Worm (Caenorhabditis elegans) whole organism, L3 larva: ENCODE results near the gene F10A3.17.

Source experiments
- R02D3.7 ChIP-seq: fragments of 150-350 bp; optimal IDR thresholded peaks from 2 replicates; lab custom pipeline; 2014; ENCODE audit warnings: missing biosample characterization, missing genetic modification characterization
- aly-2 ChIP-seq: fragments of 150-350 bp; optimal IDR thresholded peaks from 2 replicates; lab custom pipeline; 2014; ENCODE audit warnings: missing biosample characterization, missing genetic modification characterization
- ama-1 ChIP-seq: fragments of 150-350 bp; optimal IDR thresholded peaks from 2 replicates; lab custom pipeline; 2018
- ceh-28 ChIP-seq: fragments of 150-350 bp; optimal IDR thresholded peaks from 2 replicates; lab custom pipeline; 2014; ENCODE audit warnings: missing biosample characterization, missing genetic modification reagents, missing genetic modification characterization
- ceh-82 ChIP-seq: fragments of 150-350 bp; optimal IDR thresholded peaks from 2 replicates; lab custom pipeline; 2014; ENCODE audit warnings: missing biosample characterization, missing genetic modification characterization
- ceh-9 ChIP-seq: sonication (generic microtip); optimal IDR thresholded peaks from 2 replicates; lab custom pipeline; 2018; ENCODE audit warnings: missing biosample characterization, missing genetic modification characterization
- daf-12 ChIP-seq: fragments of 150-350 bp; optimal IDR thresholded peaks from 2 replicates; lab custom pipeline; 2014; ENCODE audit warnings: missing biosample characterization, missing genetic modification reagents, missing genetic modification characterization
- egl-27 ChIP-seq: sonication (generic microtip); optimal IDR thresholded peaks from 4 replicates; lab custom pipeline; 2017; ENCODE audit warnings: missing biosample characterization, missing genetic modification reagents, missing genetic modification characterization
- elt-1 ChIP-seq: fragments of 150-350 bp; optimal IDR thresholded peaks from 2 replicates; lab custom pipeline; 2014; ENCODE audit warnings: missing biosample characterization, missing genetic modification characterization
- elt-2 ChIP-seq: sonication (generic microtip); optimal IDR thresholded peaks from 2 replicates; lab custom pipeline; 2016; ENCODE audit warnings: missing genetic modification reagents, mild to moderate bottlenecking, missing genetic modification characterization, missing compliant biosample characterization
- eor-1 ChIP-seq, 2 experiments: fragments of 150-350 bp; optimal IDR thresholded peaks; 2 replicates each; lab custom pipeline; 2014 to 2018; ENCODE audit warnings: missing biosample characterization in 2 of 2, missing genetic modification characterization in 2 of 2
- fkh-10 ChIP-seq: sonication (generic microtip); optimal IDR thresholded peaks from 2 replicates; lab custom pipeline; 2017; ENCODE audit warnings: missing biosample characterization, missing genetic modification reagents, missing genetic modification characterization
- fos-1 ChIP-seq: fragments of 150-350 bp; optimal IDR thresholded peaks from 2 replicates; lab custom pipeline; 2014; ENCODE audit warnings: missing biosample characterization, missing genetic modification characterization
- hmg-11 ChIP-seq: sonication (generic microtip); optimal IDR thresholded peaks from 2 replicates; lab custom pipeline; 2016; ENCODE audit warnings: missing genetic modification characterization, missing compliant biosample characterization
- lin-15B ChIP-seq: fragments of 150-350 bp; optimal IDR thresholded peaks from 2 replicates; lab custom pipeline; 2014; ENCODE audit warnings: missing biosample characterization, missing genetic modification characterization
- lsy-12 ChIP-seq: sonication (generic microtip); optimal IDR thresholded peaks from 2 replicates; lab custom pipeline; 2016; ENCODE audit warnings: mild to moderate bottlenecking, missing genetic modification characterization, missing compliant biosample characterization
- mml-1 ChIP-seq: fragments of 150-350 bp; sonication (generic microtip); optimal IDR thresholded peaks from 3 replicates; lab custom pipeline; 2014; ENCODE audit warnings: missing biosample characterization, missing genetic modification characterization
- nfya-1 ChIP-seq: sonication (generic microtip); optimal IDR thresholded peaks from 2 replicates; lab custom pipeline; 2017; ENCODE audit warnings: missing genetic modification characterization, mild to moderate bottlenecking, missing compliant biosample characterization, antibody characterized with exemption, moderate library complexity; ENCODE audit not compliant: insufficient read depth
- nhr-11 ChIP-seq: fragments of 150-350 bp; optimal IDR thresholded peaks from 2 replicates; lab custom pipeline; 2014; ENCODE audit warnings: missing biosample characterization, missing genetic modification characterization
- nhr-12 ChIP-seq: fragments of 150-350 bp; optimal IDR thresholded peaks from 2 replicates; lab custom pipeline; 2014; ENCODE audit warnings: missing biosample characterization, missing genetic modification characterization
- nhr-237 ChIP-seq: fragments of 150-350 bp; optimal IDR thresholded peaks from 2 replicates; lab custom pipeline; 2014; ENCODE audit warnings: missing biosample characterization, missing genetic modification characterization
- nhr-25 ChIP-seq: sonication (generic microtip); optimal IDR thresholded peaks from 2 replicates; lab custom pipeline; 2017; ENCODE audit warnings: missing biosample characterization, missing genetic modification characterization
- nhr-43 ChIP-seq: sonication (generic microtip); optimal IDR thresholded peaks from 2 replicates; lab custom pipeline; 2016; ENCODE audit warnings: mild to moderate bottlenecking, missing genetic modification characterization, missing compliant biosample characterization; ENCODE audit not compliant: poor library complexity, severe bottlenecking
- nhr-67 ChIP-seq: fragments of 150-350 bp; optimal IDR thresholded peaks from 2 replicates; lab custom pipeline; 2014; ENCODE audit warnings: missing biosample characterization, missing genetic modification characterization
- nhr-76 ChIP-seq: fragments of 150-350 bp; sonication (generic microtip); optimal IDR thresholded peaks from 5 replicates; lab custom pipeline; 2014; ENCODE audit warnings: missing biosample characterization, missing genetic modification characterization
- nhr-77 ChIP-seq: fragments of 150-350 bp; optimal IDR thresholded peaks from 2 replicates; lab custom pipeline; 2014; ENCODE audit warnings: missing biosample characterization, missing genetic modification characterization
- pha-4 ChIP-seq: fragments of 150-350 bp; optimal IDR thresholded peaks from 2 replicates; lab custom pipeline; 2014; ENCODE audit warnings: missing biosample characterization, missing genetic modification reagents, missing genetic modification characterization
- pqm-1 ChIP-seq: fragments of 150-350 bp; optimal IDR thresholded peaks from 2 replicates; lab custom pipeline; 2017; ENCODE audit warnings: missing biosample characterization, missing genetic modification characterization, inconsistent platforms
- sea-2 ChIP-seq: fragments of 150-350 bp; sonication (generic microtip); optimal IDR thresholded peaks from 4 replicates; lab custom pipeline; 2014; ENCODE audit warnings: missing biosample characterization, missing genetic modification reagents, missing genetic modification characterization
- snpc-4 ChIP-seq: fragments of 150-350 bp; optimal IDR thresholded peaks from 2 replicates; lab custom pipeline; 2014; ENCODE audit warnings: missing biosample characterization, missing genetic modification characterization
- tbx-2 ChIP-seq: sonication (generic microtip); optimal IDR thresholded peaks from 2 replicates; lab custom pipeline; 2016; ENCODE audit warnings: mild to moderate bottlenecking, missing genetic modification characterization, missing compliant biosample characterization
- unc-39 ChIP-seq: sonication (generic microtip); optimal IDR thresholded peaks from 4 replicates; lab custom pipeline; 2017; ENCODE audit warnings: missing biosample characterization, missing genetic modification characterization
- unc-62 ChIP-seq: fragments of 150-350 bp; sonication (generic microtip); optimal IDR thresholded peaks from 4 replicates; lab custom pipeline; 2014; ENCODE audit warnings: missing biosample characterization, missing genetic modification reagents, missing genetic modification characterization
- ztf-11 ChIP-seq: fragments of 150-350 bp; optimal IDR thresholded peaks from 2 replicates; lab custom pipeline; 2014; ENCODE audit warnings: missing biosample characterization, missing genetic modification characterization
- ztf-4 ChIP-seq: fragments of 150-350 bp; optimal IDR thresholded peaks from 2 replicates; lab custom pipeline; 2014; ENCODE audit warnings: missing biosample characterization, missing genetic modification characterization

F10A3.17 gene

DNA sequence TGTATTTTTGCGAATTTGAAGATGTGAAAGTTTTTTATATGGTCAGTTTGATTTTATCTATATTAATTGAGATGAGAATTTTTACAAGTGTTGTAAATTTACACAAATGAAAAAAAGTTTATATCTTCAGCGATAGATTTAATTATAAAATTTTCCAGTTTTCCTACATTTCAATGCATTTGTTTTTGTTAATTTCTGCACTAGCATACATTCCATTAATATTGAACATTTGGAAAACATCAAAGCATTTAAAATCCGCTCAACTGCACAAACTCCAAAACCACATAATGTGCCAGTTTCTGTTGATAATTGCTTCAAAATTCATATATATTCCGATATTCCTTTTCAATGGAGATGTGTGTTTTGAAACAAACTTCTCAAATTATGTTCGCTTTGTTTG is 23.4 kb upstream of the F10A3.17 start, which contains the start of gene srh-277:
Gene srh-277 (plus strand): TSS at position 301 of the 400 bp plus-strand sequence.
- TF ChIP-seq nhr-67 (tag; lab: Kevin White, UChicago) (no peak), nhr-43 (tag; lab: Kevin White, UChicago) (no peak), fkh-10 (GFP tag; lab: Kevin White, UChicago) (no peak), lsy-12 (tag; lab: Kevin White, UChicago) (no peak), eor-1 (tag; optimal IDR thresholded peaks at IDR 0.05; lab: Kevin White, UChicago) (no peak), ama-1 (lab: Kevin White, UChicago) (no peak), nhr-237 (tag; lab: Kevin White, UChicago) (no peak), nhr-76 (tag; lab: Kevin White, UChicago) (no peak), unc-62 (GFP tag; lab: Kevin White, UChicago) (no peak)

- TF ChIP-seq nhr-12 (tag; lab: Kevin White, UChicago) (no peak), snpc-4 (tag; lab: Kevin White, UChicago) (no peak)
Measured at ce11 chrV:16182110-16182509, 22.6 kb upstream of the F10A3.17 start, which contains the start of gene srz-13. srz-13 (plus strand) TSS chrV:16182410.

DNA sequence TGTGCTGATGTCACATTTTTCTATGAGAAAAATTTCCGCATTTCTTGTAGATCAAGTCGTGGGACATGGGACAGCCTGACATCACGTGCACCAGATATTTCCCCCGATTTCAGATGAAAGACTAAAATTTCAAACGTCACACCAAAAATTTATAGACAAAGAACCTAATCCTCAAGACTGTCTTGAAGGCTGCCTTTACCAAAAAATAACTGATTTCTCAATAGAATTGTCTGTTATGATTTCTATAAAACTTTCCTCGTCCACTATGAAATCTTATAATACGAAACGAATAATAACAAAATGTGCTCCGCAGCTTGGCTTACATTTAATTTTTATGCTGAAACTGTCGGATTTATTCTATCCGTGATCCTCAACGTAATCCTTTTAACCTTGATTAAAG is 20.9 kb upstream of the F10A3.17 start, which contains the start of gene str-106:
Gene str-106 (plus strand): TSS at position 301 of the 400 bp plus-strand sequence.
- TF ChIP-seq mml-1 (no peak), unc-39 (tag; lab: Kevin White, UChicago) (no peak), ceh-9 (tag; lab: Kevin White, UChicago) (no peak), fos-1 (tag; lab: Kevin White, UChicago) (no peak), ceh-82 (tag; lab: Kevin White, UChicago) (no peak), elt-1 (tag; lab: Kevin White, UChicago) (no peak), lsy-12 (tag; lab: Kevin White, UChicago) (no peak), lin-15B (no peak), pha-4 (tag; lab: Kevin White, UChicago) (no peak), nhr-77 (no peak), egl-27 (tag; lab: Kevin White, UChicago) (no peak), sea-2 (no peak), aly-2 (no peak), snpc-4 (tag; lab: Kevin White, UChicago) (no peak), nfya-1 (no peak), ama-1 (lab: Kevin White, UChicago) (no peak), R02D3.7 (no peak), nhr-43 (tag; lab: Kevin White, UChicago) (no peak), ztf-11 (tag; lab: Kevin White, UChicago) (no peak), daf-12 (tag; lab: Kevin White, UChicago) (no peak)

- TF ChIP-seq aly-2 (no peak), daf-12 (tag; lab: Kevin White, UChicago) (no peak), ceh-9 (tag; lab: Kevin White, UChicago) (no peak), nhr-25 (no peak), nhr-67 (tag; lab: Kevin White, UChicago) (no peak), ztf-4 (tag; lab: Kevin White, UChicago) (no peak), nhr-237 (tag; lab: Kevin White, UChicago) (no peak), ztf-11 (tag; lab: Kevin White, UChicago) (no peak), egl-27 (tag; lab: Kevin White, UChicago) (no peak), nhr-11 (tag; lab: Kevin White, UChicago) (no peak), R02D3.7 (no peak), unc-39 (tag; lab: Kevin White, UChicago) (no peak), ceh-28 (tag; lab: Kevin White, UChicago) (no peak), unc-62 (GFP tag; lab: Kevin White, UChicago) (no peak), snpc-4 (tag; lab: Kevin White, UChicago) (no peak), hmg-11 (tag; lab: Kevin White, UChicago) (no peak), mml-1 (no peak), tbx-2 (no peak)
Measured at ce11 chrV:16175757-16176156, 16.3 kb upstream of the F10A3.17 start, which contains the start of gene cyp-33D1. cyp-33D1 (minus strand) TSS chrV:16175857.

ce11 chrV:16175227-16175626 is 15.7 kb upstream of the F10A3.17 start:
- no peak for TF ChIP-seq R02D3.7
- TF ChIP-seq elt-2 (tag; lab: Kevin White, UChicago): peak; percentile 60
- TF ChIP-seq nfya-1: no peak
- no peak for TF ChIP-seq hmg-11 (tag; lab: Kevin White, UChicago)
- TF ChIP-seq aly-2: no peak
- peak; percentile 35 for TF ChIP-seq pqm-1 (tag; lab: Kevin White, UChicago)
- TF ChIP-seq nhr-67 (tag; lab: Kevin White, UChicago): no peak
